Fruit fly (Drosophila melanogaster) S2 (cell line): Measurements from ENCODE around the gene Ubc84D.

ENCODE experiments used
- CG8478 ChIP-seq: fragments of >200 bp; optimal IDR thresholded peaks from 2 replicates; lab custom pipeline; 2018
- CTCF ChIP-seq, 2 experiments: fragments of >200 bp; optimal IDR thresholded peaks; 2 replicates each; lab custom pipeline; 2018

DNA sequence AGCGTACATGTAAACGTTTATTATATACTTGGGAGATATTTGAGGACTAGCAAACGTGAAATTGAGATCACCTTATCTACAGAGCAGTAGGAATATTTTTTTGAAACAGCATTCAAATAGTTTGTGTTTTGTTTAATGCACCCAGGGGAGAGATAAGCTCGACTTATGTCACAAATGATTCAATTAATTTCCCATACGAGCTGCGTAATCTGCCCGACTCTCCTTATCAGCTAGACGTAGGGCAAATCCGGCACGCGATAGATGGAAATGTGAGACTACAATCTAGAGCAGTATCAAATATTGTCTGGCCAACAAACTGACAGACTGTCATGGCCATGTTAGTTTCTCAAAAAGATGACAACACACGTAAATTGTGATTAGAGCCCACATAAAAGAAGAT lies 19.8 kb downstream of the Ubc84D start:
- TF ChIP-seq CG8478: no peak
- TF ChIP-seq CTCF (optimal IDR thresholded peaks at IDR 0.05; lab: Kevin White, UChicago): no peak
